Worm (Caenorhabditis elegans) whole organism, L1 larva: Measurements from ENCODE around the gene ZC239.13.

Experiments
- ama-1 ChIP-seq: fragments of 150-350 bp; optimal IDR thresholded peaks from 2 replicates; lab custom pipeline; 2014
- lsy-2 ChIP-seq, 2 experiments: fragments of 150-350 bp; optimal IDR thresholded peaks; 2 replicates each; lab custom pipeline; 2014; ENCODE audit warnings: missing biosample characterization in 2 of 2, missing genetic modification characterization in 2 of 2
- nhr-12 ChIP-seq: sonication (generic microtip); optimal IDR thresholded peaks from 2 replicates; lab custom pipeline; 2017; ENCODE audit warnings: missing biosample characterization, missing genetic modification characterization

- TF ChIP-seq lsy-2 (tag; optimal IDR thresholded peaks at IDR 0.05; lab: Kevin White, UChicago) (no peak), ama-1 (no peak), nhr-12 (no peak)
These were observed 14.4 kb upstream of the ZC239.13 start, which contains the start of the genes srz-67 and C17F4.11 for ce11 chrII:3237038-3237521.
